Worm (Caenorhabditis elegans): ENCODE results near the gene K10H10.6.

DNA sequence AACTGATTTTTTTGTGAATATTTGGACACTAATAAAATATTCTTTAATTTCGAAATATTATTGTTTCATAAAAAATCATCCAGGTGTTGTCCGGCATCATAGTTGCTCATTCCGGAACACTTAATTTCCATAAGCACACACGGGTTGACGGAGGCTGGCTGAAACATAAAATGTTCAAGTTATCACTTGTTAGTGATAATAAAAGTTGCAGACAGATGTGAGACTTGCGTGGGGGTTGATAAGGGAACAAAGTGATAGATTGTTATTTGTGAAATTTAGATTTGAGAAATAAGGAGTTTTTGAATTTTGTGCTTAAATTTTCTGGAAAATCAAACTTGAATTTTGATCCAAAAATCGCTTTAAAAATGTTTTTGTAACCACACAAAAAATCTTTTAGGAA, 7.1 kb downstream of the K10H10.6 start:
- no peak for TF ChIP-seq nhr-71 (tag; optimal IDR thresholded peaks at IDR 0.05)
- no peak for TF ChIP-seq sox-4 (tag; optimal IDR thresholded peaks at IDR 0.05)
- no peak for TF ChIP-seq pqm-1 (tag; optimal IDR thresholded peaks at IDR 0.05)
- TF ChIP-seq nhr-237 (tag; optimal IDR thresholded peaks at IDR 0.05) = no peak
- no peak for TF ChIP-seq pax-3 (tag; optimal IDR thresholded peaks at IDR 0.05)
- no peak for TF ChIP-seq aly-2 (tag; optimal IDR thresholded peaks at IDR 0.05)

All from whole organism, L1 larva.